Worm (Caenorhabditis elegans) whole organism, late embryonic: ENCODE results near the gene tars-1.

ENCODE experiments used
- K02D7.2 ChIP-seq: sonication (generic microtip); optimal IDR thresholded peaks from 2 replicates; lab custom pipeline; 2017; ENCODE audit warnings: mild to moderate bottlenecking, missing genetic modification characterization, missing compliant biosample characterization
- ama-1 ChIP-seq: fragments of 150-350 bp; optimal IDR thresholded peaks from 2 replicates; lab custom pipeline; 2014
- ceh-24 ChIP-seq: sonication (generic microtip); optimal IDR thresholded peaks from 2 replicates; lab custom pipeline; 2016; ENCODE audit warnings: mild to moderate bottlenecking, missing genetic modification characterization, missing compliant biosample characterization
- ceh-34 ChIP-seq: sonication (generic microtip); optimal IDR thresholded peaks from 2 replicates; lab custom pipeline; 2016; ENCODE audit warnings: mild to moderate bottlenecking, missing genetic modification characterization, missing compliant biosample characterization
- dmd-4 ChIP-seq: sonication (generic microtip); optimal IDR thresholded peaks from 2 replicates; lab custom pipeline; 2016; ENCODE audit warnings: borderline replicate concordance, missing genetic modification characterization, missing compliant biosample characterization
- fkh-10 ChIP-seq: fragments of 150-350 bp; optimal IDR thresholded peaks from 2 replicates; lab custom pipeline; 2014; ENCODE audit warnings: missing biosample characterization, missing genetic modification reagents, missing genetic modification characterization
- hlh-8 ChIP-seq: sonication (generic microtip); optimal IDR thresholded peaks from 2 replicates; lab custom pipeline; 2016; ENCODE audit warnings: missing genotype, missing genetic modification characterization, missing compliant biosample characterization
- lim-6 ChIP-seq: sonication (generic microtip); optimal IDR thresholded peaks from 2 replicates; lab custom pipeline; 2016; ENCODE audit warnings: missing genetic modification characterization, missing compliant biosample characterization
- nfya-1 ChIP-seq: sonication (generic microtip); optimal IDR thresholded peaks from 2 replicates; lab custom pipeline; 2017; ENCODE audit warnings: missing genetic modification characterization, mild to moderate bottlenecking, missing compliant biosample characterization, antibody characterized with exemption, moderate library complexity
- pag-3 ChIP-seq: sonication (generic microtip); optimal IDR thresholded peaks from 2 replicates; lab custom pipeline; 2016; ENCODE audit warnings: missing compliant biosample characterization, missing genetic modification characterization, borderline replicate concordance
- unc-55 ChIP-seq: sonication (generic microtip); optimal IDR thresholded peaks from 2 replicates; lab custom pipeline; 2017; ENCODE audit warnings: missing biosample characterization, missing genetic modification reagents, missing genetic modification characterization

DNA sequence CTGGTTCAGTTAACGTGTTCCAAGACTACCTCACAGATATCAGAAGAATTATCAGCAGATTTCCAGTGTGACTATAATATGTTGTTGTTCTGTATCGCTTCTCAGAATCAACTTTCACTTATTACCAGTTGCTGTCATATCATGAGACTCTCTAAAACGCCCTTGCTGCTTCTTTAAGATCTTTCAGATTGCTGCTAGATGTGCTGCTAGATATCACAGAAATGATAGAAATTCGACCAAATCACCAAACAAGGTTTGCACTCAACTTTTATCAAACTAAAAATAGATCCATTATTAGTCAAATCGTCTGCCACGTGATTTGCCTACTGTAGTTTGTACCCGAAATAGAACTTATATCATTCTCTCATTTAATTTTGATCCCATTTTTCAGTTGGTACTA is 50.9 kb downstream of the tars-1 start:
- TF ChIP-seq ceh-34 (no peak), lim-6 (tag; lab: Kevin White, UChicago) (no peak), dmd-4 (tag; lab: Kevin White, UChicago) (no peak), ama-1 (lab: Kevin White, UChicago) (no peak), ceh-24 (no peak), fkh-10 (GFP tag; lab: Kevin White, UChicago) (no peak), unc-55 (GFP tag; lab: Kevin White, UChicago) (no peak), hlh-8 (tag; lab: Kevin White, UChicago) (no peak), K02D7.2 (no peak), pag-3 (tag; lab: Kevin White, UChicago) (no peak), nfya-1 (tag; lab: Kevin White, UChicago) (no peak)
